Worm (Caenorhabditis elegans): ENCODE data around the gene srv-1.

ce11 chrIII:6863901-6864300 lies 13.7 kb downstream of the srv-1 start, which contains the start of gene sma-3:
- TF ChIP-seq unc-39 (tag; optimal IDR thresholded peaks at IDR 0.05) (no peak), pha-4 (tag; optimal IDR thresholded peaks at IDR 0.05) (no peak), lin-13 (tag; optimal IDR thresholded peaks at IDR 0.05) (no peak), ztf-11 (tag; optimal IDR thresholded peaks at IDR 0.05) (no peak), lin-32 (GFP tag; optimal IDR thresholded peaks at IDR 0.05) (no peak)

All from whole organism, mixed stage, embryonic.